Worm (Caenorhabditis elegans) whole organism, L1 larva: ENCODE data around the gene irld-63.

Experiments
- F16B12.6 ChIP-seq: fragments of 150-350 bp; optimal IDR thresholded peaks from 2 replicates; lab custom pipeline; 2014; ENCODE audit warnings: missing biosample characterization, missing genetic modification characterization
- aly-2 ChIP-seq: fragments of 150-350 bp; optimal IDR thresholded peaks from 2 replicates; lab custom pipeline; 2014; ENCODE audit warnings: missing biosample characterization, missing genetic modification characterization
- ceh-88 ChIP-seq: fragments of 200-800 bp; sonication (Bioruptor generic); IDR thresholded peaks from 2 replicates; pipeline ENCODE4 v1.3.6; 2022; ENCODE audit warnings: missing genetic modification characterization, missing compliant biosample characterization
- egl-27 ChIP-seq, 2 experiments: fragments of 150-350 bp in 1 of 2; sonication (generic microtip); optimal IDR thresholded peaks; 3 replicates each; lab custom pipeline; 2017 to 2018; ENCODE audit warnings: missing biosample characterization in 2 of 2, missing genetic modification characterization in 2 of 2, missing genetic modification reagents in 2 of 2
- fkh-4 ChIP-seq: sonication (generic microtip); optimal IDR thresholded peaks from 2 replicates; lab custom pipeline; 2016; ENCODE audit warnings: missing compliant biosample characterization, missing genetic modification characterization, borderline replicate concordance
- lin-39 ChIP-seq: fragments of 150-350 bp; optimal IDR thresholded peaks from 2 replicates; lab custom pipeline; 2014; ENCODE audit warnings: missing biosample characterization, missing genetic modification reagents, missing genetic modification characterization
- nhr-12 ChIP-seq: sonication (generic microtip); optimal IDR thresholded peaks from 2 replicates; lab custom pipeline; 2017; ENCODE audit warnings: missing biosample characterization, missing genetic modification characterization
- snpc-4 ChIP-seq: fragments of 150-350 bp; optimal IDR thresholded peaks from 2 replicates; lab custom pipeline; 2014; ENCODE audit warnings: missing biosample characterization, missing genetic modification characterization
- sptf-1 ChIP-seq: fragments of 150-350 bp; optimal IDR thresholded peaks from 2 replicates; lab custom pipeline; 2014; ENCODE audit warnings: missing biosample characterization, missing genetic modification characterization
- unc-86 ChIP-seq: sonication (generic microtip); optimal IDR thresholded peaks from 2 replicates; lab custom pipeline; 2016; ENCODE audit warnings: missing genetic modification characterization, missing compliant biosample characterization
- zag-1 ChIP-seq: fragments of 150-350 bp; optimal IDR thresholded peaks from 2 replicates; lab custom pipeline; 2014; ENCODE audit warnings: missing biosample characterization, missing genetic modification characterization
- ztf-11 ChIP-seq, 2 experiments: sonication (generic microtip); optimal IDR thresholded peaks; 2 replicates each; lab custom pipeline; 2016 to 2017; ENCODE audit warnings: missing genetic modification characterization in 2 of 2, missing biosample characterization in 1 of 2, missing compliant biosample characterization in 1 of 2

ce11 chrII:2923617-2924016, 6.9 kb upstream of the irld-63 start, which contains the start of gene ZK355.2:
- TF ChIP-seq egl-27 (tag; optimal IDR thresholded peaks at IDR 0.05; lab: Kevin White, UChicago) (no peak), F16B12.6 (tag; lab: Kevin White, UChicago) (no peak), fkh-4 (tag; lab: Kevin White, UChicago) (no peak), sptf-1 (tag; lab: Kevin White, UChicago) (no peak), snpc-4 (no peak), nhr-12 (no peak), lin-39 (tag; lab: Kevin White, UChicago) (no peak), ztf-11 (tag; optimal IDR thresholded peaks at IDR 0.05; lab: Kevin White, UChicago) (no peak), aly-2 (tag; lab: Kevin White, UChicago) (no peak), ceh-88 (no peak), zag-1 (no peak), unc-86 (no peak)
